Fruit fly (Drosophila melanogaster) whole organism, embryonic: ENCODE results near the gene CG44088.

Source experiments
- CG10147 ChIP-seq: fragments of 200-800 bp; sonication (Bioruptor generic); optimal IDR thresholded peaks from 2 replicates; lab custom pipeline; 2019; ENCODE audit warnings: missing biosample characterization, mild to moderate bottlenecking, missing genetic modification characterization, moderate library complexity
- CG10321 ChIP-seq: fragments of 200-800 bp; sonication (Bioruptor generic); IDR thresholded peaks from 2 replicates; pipeline ENCODE4 v1.3.6; 2022; ENCODE audit warnings: missing biosample characterization, missing genetic modification characterization
- CG12155 ChIP-seq: fragments of 200-800 bp; sonication (Bioruptor generic); optimal IDR thresholded peaks from 3 replicates; lab custom pipeline; 2016; ENCODE audit warnings: missing biosample characterization, missing genetic modification characterization
- CG12769 ChIP-seq: fragments of 200-800 bp; sonication (Bioruptor generic); optimal IDR thresholded peaks from 2 replicates; lab custom pipeline; 2019; ENCODE audit warnings: missing biosample characterization, mild to moderate bottlenecking, missing genetic modification characterization, moderate library complexity
- CG16815 ChIP-seq: fragments of 200-800 bp; sonication (Bioruptor generic); optimal IDR thresholded peaks from 3 replicates; lab custom pipeline; 2017; ENCODE audit warnings: missing biosample characterization, mild to moderate bottlenecking, missing genetic modification characterization
- CG2712 ChIP-seq: fragments of 200-800 bp; optimal IDR thresholded peaks from 3 replicates; lab custom pipeline; 2019; ENCODE audit warnings: missing biosample characterization, mild to moderate bottlenecking, missing genetic modification characterization, moderate library complexity
- CG30403 ChIP-seq: fragments of 200-800 bp; sonication (Bioruptor generic); optimal IDR thresholded peaks from 3 replicates; lab custom pipeline; 2016; ENCODE audit warnings: missing biosample characterization, missing genetic modification characterization
- CG3163 ChIP-seq: fragments of 200-800 bp; sonication (Bioruptor generic); optimal IDR thresholded peaks from 3 replicates; lab custom pipeline; 2016; ENCODE audit warnings: missing biosample characterization, missing genetic modification characterization
- CG33557 ChIP-seq: fragments of 200-800 bp; sonication (Bioruptor generic); optimal IDR thresholded peaks from 2 replicates; lab custom pipeline; 2019; ENCODE audit warnings: missing biosample characterization, mild to moderate bottlenecking, missing genetic modification characterization, moderate library complexity
- CG5180 ChIP-seq: fragments of 200-800 bp; sonication (Bioruptor generic); optimal IDR thresholded peaks from 3 replicates; lab custom pipeline; 2017; ENCODE audit warnings: missing biosample characterization, missing genetic modification characterization, mild to moderate bottlenecking, moderate library complexity, missing genetic modification reagents
- CG6272 ChIP-seq: fragments of 200-800 bp; sonication (Bioruptor generic); IDR thresholded peaks from 2 replicates; pipeline ENCODE4 v1.3.6; 2022; ENCODE audit warnings: missing biosample characterization, missing genetic modification characterization
- CG6683 ChIP-seq: fragments of 200-800 bp; sonication (Bioruptor generic); optimal IDR thresholded peaks from 2 replicates; lab custom pipeline; 2017; ENCODE audit warnings: missing biosample characterization, mild to moderate bottlenecking, missing genetic modification characterization, missing genetic modification reagents
- CG6791 ChIP-seq: fragments of 200-800 bp; sonication (Bioruptor generic); IDR thresholded peaks from 3 replicates; pipeline ENCODE4 v1.3.6; 2022; ENCODE audit warnings: missing biosample characterization, missing genetic modification characterization; ENCODE audit not compliant: partially characterized antibody
- CG6854 ChIP-seq: fragments of 200-800 bp; sonication (Bioruptor generic); optimal IDR thresholded peaks from 3 replicates; lab custom pipeline; 2017; ENCODE audit warnings: missing biosample characterization, mild to moderate bottlenecking, missing genetic modification characterization
- CG8089 ChIP-seq: fragments of 200-800 bp; sonication (Bioruptor generic); optimal IDR thresholded peaks from 3 replicates; lab custom pipeline; 2016; ENCODE audit warnings: missing biosample characterization, missing genetic modification characterization
- Deaf1 ChIP-seq: fragments of 200-800 bp; optimal IDR thresholded peaks from 3 replicates; lab custom pipeline; 2019; ENCODE audit warnings: missing biosample characterization, mild to moderate bottlenecking, missing genetic modification characterization, moderate library complexity
- Elba2 ChIP-seq: fragments of 200-800 bp; sonication (Bioruptor generic); optimal IDR thresholded peaks from 3 replicates; lab custom pipeline; 2016; ENCODE audit warnings: missing biosample characterization, missing genetic modification characterization
- Fer1 ChIP-seq: fragments of 200-800 bp; sonication (Bioruptor generic); optimal IDR thresholded peaks from 2 replicates; lab custom pipeline; 2017; ENCODE audit warnings: missing biosample characterization, mild to moderate bottlenecking, missing genetic modification characterization
- Hr78 ChIP-seq, 2 experiments: fragments of 200-800 bp in 1 of 2; fragments of >200 bp in 1 of 2; sonication (Bioruptor generic) in 1 of 2; optimal IDR thresholded peaks; 2 replicates each; lab custom pipeline; 2017 to 2019; ENCODE audit warnings: missing biosample characterization in 2 of 2, missing genetic modification characterization in 2 of 2, mild to moderate bottlenecking in 1 of 2, moderate library complexity in 1 of 2
- Mrtf ChIP-seq: fragments of 200-800 bp; sonication (Bioruptor generic); IDR thresholded peaks from 3 replicates; pipeline ENCODE4 v1.3.6; 2022; ENCODE audit warnings: missing biosample characterization, missing genetic modification characterization
- Neu2 ChIP-seq: fragments of 200-800 bp; sonication (Bioruptor generic); optimal IDR thresholded peaks from 3 replicates; lab custom pipeline; 2016; ENCODE audit warnings: missing biosample characterization, missing genetic modification characterization, borderline replicate concordance
- Nf-YC ChIP-seq: fragments of 200-800 bp; optimal IDR thresholded peaks from 3 replicates; lab custom pipeline; 2019; ENCODE audit warnings: missing biosample characterization, mild to moderate bottlenecking, missing genetic modification characterization, moderate library complexity
- Side ChIP-seq: fragments of 200-800 bp; sonication (Bioruptor generic); optimal IDR thresholded peaks from 2 replicates; lab custom pipeline; 2016; ENCODE audit warnings: missing biosample characterization, missing genetic modification characterization
- TFAM ChIP-seq: fragments of 200-800 bp; sonication (Bioruptor generic); optimal IDR thresholded peaks from 2 replicates; lab custom pipeline; 2017; ENCODE audit warnings: missing biosample characterization, missing genetic modification characterization, inconsistent platforms
- Taf1 ChIP-seq: fragments of 200-800 bp; sonication (Bioruptor generic); IDR thresholded peaks from 2 replicates; pipeline ENCODE4 v1.3.6; 2022; ENCODE audit warnings: missing biosample characterization, missing genetic modification characterization
- Tbp ChIP-seq: fragments of >200 bp; optimal IDR thresholded peaks from 2 replicates; lab custom pipeline; 2018; ENCODE audit warnings: missing biosample characterization, missing genetic modification characterization
- abd-A ChIP-seq: fragments of 200-800 bp; sonication (Bioruptor generic); optimal IDR thresholded peaks from 3 replicates; lab custom pipeline; 2019; ENCODE audit warnings: missing biosample characterization, mild to moderate bottlenecking, missing genetic modification characterization, moderate library complexity
- bab2 ChIP-seq: fragments of 200-800 bp; sonication (Bioruptor generic); optimal IDR thresholded peaks from 2 replicates; lab custom pipeline; 2016; ENCODE audit warnings: missing biosample characterization, missing genetic modification characterization
- bsh ChIP-seq, 2 experiments: fragments of 200-800 bp; sonication (Bioruptor generic); optimal IDR thresholded peaks; 2 replicates each; lab custom pipeline; 2017 to 2018; ENCODE audit warnings: mild to moderate bottlenecking in 2 of 2, missing biosample characterization in 2 of 2, missing genetic modification characterization in 2 of 2, moderate library complexity in 1 of 2
- cas ChIP-seq: fragments of 200-800 bp; sonication (Bioruptor generic); IDR thresholded peaks from 2 replicates; pipeline ENCODE4 v1.3.6; 2022; ENCODE audit warnings: missing biosample characterization, missing genetic modification characterization
- chinmo ChIP-seq: fragments of 200-800 bp; sonication (Bioruptor generic); IDR thresholded peaks from 4 replicates; pipeline ENCODE4 v1.3.6; 2022; ENCODE audit warnings: missing biosample characterization, missing genetic modification characterization; ENCODE audit not compliant: partially characterized antibody
- crol ChIP-seq: fragments of 200-800 bp; sonication (Bioruptor generic); IDR thresholded peaks from 2 replicates; pipeline ENCODE4 v1.3.6; 2022; ENCODE audit warnings: missing biosample characterization, missing genetic modification characterization
- dpn ChIP-seq, 2 experiments: fragments of 200-800 bp; sonication (Bioruptor generic); optimal IDR thresholded peaks; 3 replicates each; lab custom pipeline; 2016; ENCODE audit warnings: missing biosample characterization in 2 of 2, missing genetic modification characterization in 2 of 2
- fd96Cb ChIP-seq: fragments of 200-800 bp; sonication (Bioruptor generic); optimal IDR thresholded peaks from 2 replicates; lab custom pipeline; 2018; ENCODE audit warnings: missing biosample characterization, mild to moderate bottlenecking, missing genetic modification characterization, moderate library complexity
- gfzf ChIP-seq: fragments of 200-800 bp; sonication (Bioruptor generic); optimal IDR thresholded peaks from 2 replicates; lab custom pipeline; 2016; ENCODE audit warnings: missing biosample characterization, mild to moderate bottlenecking, missing genetic modification characterization, moderate library complexity
- gt ChIP-seq: fragments of 200-800 bp; sonication (Bioruptor generic); IDR thresholded peaks from 2 replicates; pipeline ENCODE4 v1.3.6; 2022; ENCODE audit warnings: missing biosample characterization, missing genetic modification characterization
- knrl ChIP-seq: fragments of 200-800 bp; sonication (Bioruptor generic); IDR thresholded peaks from 3 replicates; pipeline ENCODE4 v1.3.6; 2022; ENCODE audit warnings: missing biosample characterization, missing genetic modification characterization; ENCODE audit not compliant: partially characterized antibody
- lbe ChIP-seq: fragments of 200-800 bp; sonication (Bioruptor generic); optimal IDR thresholded peaks from 2 replicates; lab custom pipeline; 2016; ENCODE audit warnings: missing biosample characterization, mild to moderate bottlenecking, missing genetic modification characterization
- lmd ChIP-seq: fragments of 200-800 bp; sonication (Bioruptor generic); IDR thresholded peaks from 2 replicates; pipeline ENCODE4 v1.3.6; 2022; ENCODE audit warnings: missing biosample characterization, missing genetic modification characterization
- lola ChIP-seq, 3 experiments: fragments of >200 bp in 2 of 3; fragments of 200-800 bp in 1 of 3; sonication (Bioruptor generic) in 1 of 3; optimal IDR thresholded peaks; 2 replicates each; lab custom pipeline; 2017 to 2019; ENCODE audit warnings: missing biosample characterization in 3 of 3, missing genetic modification characterization in 3 of 3, mild to moderate bottlenecking in 1 of 3, moderate library complexity in 1 of 3
- nom ChIP-seq: fragments of 200-800 bp; sonication (Bioruptor generic); optimal IDR thresholded peaks from 2 replicates; lab custom pipeline; 2017; ENCODE audit warnings: missing biosample characterization, missing genetic modification characterization, mild to moderate bottlenecking, moderate library complexity, missing genetic modification reagents
- pros ChIP-seq: fragments of 200-800 bp; sonication (Bioruptor generic); optimal IDR thresholded peaks from 3 replicates; lab custom pipeline; 2019; ENCODE audit warnings: missing biosample characterization, mild to moderate bottlenecking, missing genetic modification characterization, moderate library complexity
- repo ChIP-seq: fragments of 200-800 bp; sonication (Bioruptor generic); optimal IDR thresholded peaks from 2 replicates; lab custom pipeline; 2016; ENCODE audit warnings: missing biosample characterization, missing genetic modification characterization
- scrt ChIP-seq: fragments of 200-800 bp; sonication (Bioruptor generic); optimal IDR thresholded peaks from 2 replicates; lab custom pipeline; 2018; ENCODE audit warnings: missing biosample characterization, mild to moderate bottlenecking, missing genetic modification characterization, moderate library complexity
- sens-2 ChIP-seq: fragments of 200-800 bp; sonication (Bioruptor generic); IDR thresholded peaks from 2 replicates; pipeline ENCODE4 v1.3.6; 2022; ENCODE audit warnings: missing biosample characterization, missing genetic modification characterization
- tup ChIP-seq: fragments of 200-800 bp; sonication (Bioruptor generic); optimal IDR thresholded peaks from 2 replicates; lab custom pipeline; 2016; ENCODE audit warnings: missing biosample characterization, mild to moderate bottlenecking, missing genetic modification characterization, moderate library complexity
- twi ChIP-seq: fragments of 200-800 bp; optimal IDR thresholded peaks from 2 replicates; lab custom pipeline; 2019; ENCODE audit warnings: missing biosample characterization, mild to moderate bottlenecking, missing genetic modification characterization, moderate library complexity
- wek ChIP-seq: fragments of 200-800 bp; sonication (Bioruptor generic); optimal IDR thresholded peaks from 3 replicates; lab custom pipeline; 2018; ENCODE audit warnings: missing biosample characterization, mild to moderate bottlenecking, missing genetic modification characterization, moderate library complexity

The CG44088 gene

dm6 chr3R:4809944-4810653 lies 35.2 kb upstream of the CG44088 start (continued):
- TF ChIP-seq CG3163 (GFP tag; lab: Kevin White, UChicago) = peak; percentile 29
- TF ChIP-seq CG12769 (tag; lab: Kevin White, UChicago) = peak; percentile 51
- TF ChIP-seq CG16815 (GFP tag; lab: Kevin White, UChicago) = no peak
- peak; percentile 82 for TF ChIP-seq nom (GFP tag; lab: Kevin White, UChicago)
- TF ChIP-seq lmd = no peak
- no peak for TF ChIP-seq twi (tag; lab: Kevin White, UChicago)
- no peak for TF ChIP-seq gfzf (GFP tag; lab: Kevin White, UChicago)
- TF ChIP-seq gt (GFP tag; lab: Robert Waterston, UW) = no peak
- no peak for TF ChIP-seq Neu2 (GFP tag; lab: Kevin White, UChicago)
- TF ChIP-seq CG6854 (GFP tag; lab: Kevin White, UChicago) = peak; percentile 9
- TF ChIP-seq fd96Cb (tag; lab: Kevin White, UChicago) = no peak
- peak; percentile 87 for TF ChIP-seq Deaf1 (tag; lab: Kevin White, UChicago)
- TF ChIP-seq CG12155 = peak; percentile 57
- no peak for TF ChIP-seq Tbp (GFP tag; lab: Kevin White, UChicago)
- TF ChIP-seq sens-2 (GFP tag; lab: Robert Waterston, UW) = no peak
- TF ChIP-seq CG10147 = peak; percentile 6
- TF ChIP-seq Hr78 (GFP tag; optimal IDR thresholded peaks at IDR 0.05; lab: Kevin White, UChicago) = no peak
- no peak for TF ChIP-seq CG2712
- TF ChIP-seq TFAM (GFP tag; lab: Kevin White, UChicago) = no peak
- TF ChIP-seq Nf-YC (tag; lab: Kevin White, UChicago) = peak; percentile 18
- no peak for TF ChIP-seq lola (GFP tag; optimal IDR thresholded peaks at IDR 0.05; lab: Kevin White, UChicago)
- TF ChIP-seq CG6791 = peak; percentile 14; the same call in 1 of the 3 replicates
- TF ChIP-seq knrl = no peak
- peak; percentile 75 for TF ChIP-seq lbe
- peak; percentile 41 for TF ChIP-seq Fer1
- TF ChIP-seq pros (GFP tag; lab: Kevin White, UChicago) = peak; percentile 51
- TF ChIP-seq CG33557 (GFP tag; lab: Kevin White, UChicago) = no peak
- peak; percentile 96 for TF ChIP-seq crol
- peak; percentile 90; the same call in 3 of the 4 replicates for TF ChIP-seq chinmo
- no peak for TF ChIP-seq CG6683 (GFP tag; lab: Kevin White, UChicago)
- no peak for TF ChIP-seq CG8089 (GFP tag; lab: Kevin White, UChicago)
- no peak for TF ChIP-seq CG10321
- TF ChIP-seq Side (GFP tag; lab: Kevin White, UChicago) = no peak
- no peak for TF ChIP-seq repo (GFP tag; lab: Kevin White, UChicago)
- no peak for TF ChIP-seq Mrtf
- no peak for TF ChIP-seq CG6272 (GFP tag; lab: Robert Waterston, UW)
- TF ChIP-seq tup (GFP tag; lab: Kevin White, UChicago) = no peak
- TF ChIP-seq dpn (GFP tag; optimal IDR thresholded peaks at IDR 0.05; lab: Kevin White, UChicago) = no peak
- TF ChIP-seq Taf1 (GFP tag; lab: Robert Waterston, UW) = no peak
- TF ChIP-seq bsh (GFP tag; optimal IDR thresholded peaks at IDR 0.05; lab: Kevin White, UChicago) = no peak
- TF ChIP-seq wek (GFP tag; lab: Kevin White, UChicago) = no peak
- TF ChIP-seq abd-A = peak; percentile 84
- TF ChIP-seq CG30403 = no peak
- TF ChIP-seq CG5180 (GFP tag; lab: Kevin White, UChicago) = no peak
- no peak for TF ChIP-seq Elba2
- no peak for TF ChIP-seq cas
- TF ChIP-seq bab2 (GFP tag; lab: Kevin White, UChicago) = no peak
- no peak for TF ChIP-seq scrt (GFP tag; lab: Kevin White, UChicago)
